Fruit fly (Drosophila melanogaster) whole organism, embryonic: ENCODE measurements around the gene gNacalpha.

ENCODE experiments used
- Abd-B ChIP-seq: fragments of 200-800 bp; sonication (Bioruptor generic); optimal IDR thresholded peaks from 2 replicates; lab custom pipeline; 2018; ENCODE audit warnings: missing biosample characterization, mild to moderate bottlenecking, missing genetic modification characterization, moderate library complexity
- CG6254 ChIP-seq: fragments of 200-800 bp; sonication (Bioruptor generic); optimal IDR thresholded peaks from 3 replicates; lab custom pipeline; 2017; ENCODE audit warnings: mild to moderate bottlenecking, missing biosample characterization, missing genetic modification reagents, missing genetic modification characterization
- CG7271 ChIP-seq: fragments of 200-800 bp; sonication (Bioruptor generic); optimal IDR thresholded peaks from 2 replicates; lab custom pipeline; 2018; ENCODE audit warnings: missing biosample characterization, mild to moderate bottlenecking, missing genetic modification characterization, moderate library complexity
- CG7839 ChIP-seq: fragments of 200-800 bp; sonication (Bioruptor generic); optimal IDR thresholded peaks from 3 replicates; lab custom pipeline; 2018; ENCODE audit warnings: missing biosample characterization, mild to moderate bottlenecking, missing genetic modification characterization, moderate library complexity
- Jarid2 ChIP-seq: fragments of 200-800 bp; sonication (Bioruptor generic); optimal IDR thresholded peaks from 3 replicates; lab custom pipeline; 2017; ENCODE audit warnings: mild to moderate bottlenecking, missing biosample characterization, missing genetic modification reagents, missing genetic modification characterization
- NK7.1 ChIP-seq: fragments of 200-800 bp; sonication (Bioruptor generic); optimal IDR thresholded peaks from 3 replicates; lab custom pipeline; 2016; ENCODE audit warnings: missing biosample characterization, missing genetic modification characterization
- Poxn ChIP-seq: fragments of 200-800 bp; sonication (Bioruptor generic); IDR thresholded peaks from 2 replicates; pipeline ENCODE4 v1.3.6; 2022; ENCODE audit warnings: missing biosample characterization, missing genetic modification characterization
- abd-A ChIP-seq: fragments of 200-800 bp; sonication (Bioruptor generic); optimal IDR thresholded peaks from 3 replicates; lab custom pipeline; 2019; ENCODE audit warnings: missing biosample characterization, mild to moderate bottlenecking, missing genetic modification characterization, moderate library complexity
- inv ChIP-seq: fragments of 200-800 bp; sonication (Bioruptor generic); IDR thresholded peaks from 2 replicates; pipeline ENCODE4 v1.3.6; 2022; ENCODE audit warnings: missing biosample characterization, missing genetic modification characterization; ENCODE audit not compliant: partially characterized antibody
- prd ChIP-seq, 3 experiments: fragments of >200 bp in 2 of 3; fragments of 200-800 bp in 1 of 3; sonication (Bioruptor generic) in 1 of 3; optimal IDR thresholded peaks in 2 of 3; IDR thresholded peaks in 1 of 3; 2 replicates in 2 of 3; 3 replicates in 1 of 3; pipeline versions ENCODE4 v1.3.6 to Lab custom; 2017 to 2022; ENCODE audit warnings: missing biosample characterization in 1 of 3, missing genetic modification characterization in 1 of 3
- rib ChIP-seq: fragments of 200-800 bp; sonication (Bioruptor generic); IDR thresholded peaks from 2 replicates; pipeline ENCODE4 v1.3.6; 2022; ENCODE audit warnings: missing biosample characterization, missing genetic modification characterization
- shn ChIP-seq: fragments of 200-800 bp; sonication (Bioruptor generic); optimal IDR thresholded peaks from 3 replicates; lab custom pipeline; 2016; ENCODE audit warnings: missing biosample characterization, missing genetic modification characterization
- zfh1 ChIP-seq: fragments of 200-800 bp; sonication (Bioruptor generic); IDR thresholded peaks from 3 replicates; pipeline ENCODE4 v1.3.6; 2022; ENCODE audit warnings: missing biosample characterization, missing genetic modification characterization

dm6 chr2L:1080802-1081464, 43.9 kb downstream of the gNacalpha start, which contains the start of gene Atg4a:
- TF ChIP-seq rib (GFP tag; lab: Robert Waterston, UW) (no peak), CG6254 (no peak), inv (no peak), Jarid2 (GFP tag; lab: Kevin White, UChicago) (no peak), zfh1 (GFP tag; lab: Robert Waterston, UW) (no peak), CG7271 (tag; lab: Kevin White, UChicago) (no peak), shn (GFP tag; lab: Kevin White, UChicago) (no peak), abd-A (tag; lab: Kevin White, UChicago) (no peak), Abd-B (no peak), prd (optimal IDR thresholded peaks at IDR 0.05; lab: Kevin White, UChicago) (no peak), prd (GFP tag; IDR thresholded peaks at IDR 0.05; lab: Robert Waterston, UW) (no peak), NK7.1 (GFP tag; lab: Kevin White, UChicago) (no peak), Poxn (GFP tag; lab: Robert Waterston, UW) (no peak), CG7839 (tag; lab: Kevin White, UChicago) (no peak)
